Fruit fly (Drosophila melanogaster) whole organism, prepupa: ENCODE data around the gene HipHop.
A peak's percentile ranks its signal among the peaks of the same experiment; 100 is the strongest.

ENCODE experiments used
- Blimp-1 ChIP-seq: fragments of 200-800 bp; sonication (Bioruptor generic); optimal IDR thresholded peaks from 3 replicates; lab custom pipeline; 2017; ENCODE audit warnings: missing biosample characterization, missing genetic modification characterization, mild to moderate bottlenecking, moderate library complexity, missing genetic modification reagents
- CG3032 ChIP-seq: fragments of 200-800 bp; optimal IDR thresholded peaks from 2 replicates; lab custom pipeline; 2019; ENCODE audit warnings: missing biosample characterization, mild to moderate bottlenecking, missing genetic modification characterization, moderate library complexity
- CG4318 ChIP-seq: fragments of 200-800 bp; sonication (Bioruptor generic); optimal IDR thresholded peaks from 3 replicates; lab custom pipeline; 2017; ENCODE audit warnings: missing biosample characterization, mild to moderate bottlenecking, missing genetic modification characterization
- CG6276 ChIP-seq: fragments of 200-800 bp; sonication (Bioruptor generic); optimal IDR thresholded peaks from 2 replicates; lab custom pipeline; 2017; ENCODE audit warnings: missing biosample characterization, mild to moderate bottlenecking, missing genetic modification characterization
- OdsH ChIP-seq: fragments of 200-800 bp; sonication (Bioruptor generic); optimal IDR thresholded peaks from 3 replicates; lab custom pipeline; 2016; ENCODE audit warnings: missing biosample characterization, missing genetic modification characterization
- Smox ChIP-seq: fragments of 200-800 bp; sonication (Bioruptor generic); optimal IDR thresholded peaks from 3 replicates; lab custom pipeline; 2016; ENCODE audit warnings: missing biosample characterization, missing genetic modification characterization
- dac ChIP-seq: fragments of 200-800 bp; sonication (Bioruptor generic); optimal IDR thresholded peaks from 2 replicates; lab custom pipeline; 2017; ENCODE audit warnings: missing biosample characterization, mild to moderate bottlenecking, missing genetic modification characterization
- salr ChIP-seq, 2 experiments: fragments of 200-800 bp; sonication (Bioruptor generic); optimal IDR thresholded peaks; 3 replicates each; lab custom pipeline; 2016 to 2018; ENCODE audit warnings: missing biosample characterization in 2 of 2, missing genetic modification characterization in 2 of 2, mild to moderate bottlenecking in 1 of 2
- vri ChIP-seq: fragments of 200-800 bp; sonication (Bioruptor generic); optimal IDR thresholded peaks from 3 replicates; lab custom pipeline; 2016; ENCODE audit warnings: missing biosample characterization, mild to moderate bottlenecking, missing genetic modification characterization

- TF ChIP-seq CG3032 (tag; lab: Kevin White, UChicago) (no peak), OdsH (GFP tag; lab: Kevin White, UChicago) (no peak), salr (GFP tag; optimal IDR thresholded peaks at IDR 0.05; lab: Kevin White, UChicago) (no peak), Smox (GFP tag; lab: Kevin White, UChicago) (no peak), vri (GFP tag; lab: Kevin White, UChicago) (no peak), Blimp-1 (GFP tag; lab: Kevin White, UChicago) (no peak), dac (no peak), CG4318 (no peak), CG6276 (GFP tag; lab: Kevin White, UChicago) (peak; percentile 13)
Observed at dm6 chr3L:18817264-18817894, 3.6 kb upstream of the HipHop start.
